Fruit fly (Drosophila melanogaster) whole organism, embryonic: ENCODE results near the gene pav.
A peak's percentile ranks its signal among the peaks of the same experiment; 100 is the strongest.

Experiments
- CG11696 ChIP-seq: fragments of 200-800 bp; sonication (Bioruptor generic); IDR thresholded peaks from 2 replicates; pipeline ENCODE4 v1.3.6; 2022; ENCODE audit warnings: missing biosample characterization, missing genetic modification characterization
- CG13424 ChIP-seq: fragments of 200-800 bp; sonication (Bioruptor generic); optimal IDR thresholded peaks from 2 replicates; lab custom pipeline; 2019; ENCODE audit warnings: missing biosample characterization, mild to moderate bottlenecking, missing genetic modification characterization, moderate library complexity
- CG14441 ChIP-seq: fragments of 200-800 bp; sonication (Bioruptor generic); IDR thresholded peaks from 2 replicates; pipeline ENCODE4 v1.3.6; 2022; ENCODE audit warnings: missing biosample characterization, missing genetic modification characterization
- CG17361 ChIP-seq: fragments of 200-800 bp; sonication (Bioruptor generic); IDR thresholded peaks from 3 replicates; pipeline ENCODE4 v1.3.6; 2022; ENCODE audit warnings: missing biosample characterization, missing genetic modification characterization
- CG17912 ChIP-seq: fragments of 200-800 bp; sonication (Bioruptor generic); optimal IDR thresholded peaks from 2 replicates; lab custom pipeline; 2018; ENCODE audit warnings: missing biosample characterization, mild to moderate bottlenecking, missing genetic modification characterization
- CG3163 ChIP-seq: fragments of 200-800 bp; sonication (Bioruptor generic); optimal IDR thresholded peaks from 3 replicates; lab custom pipeline; 2016; ENCODE audit warnings: missing biosample characterization, missing genetic modification characterization
- CG3407 ChIP-seq: fragments of 200-800 bp; sonication (Bioruptor generic); optimal IDR thresholded peaks from 2 replicates; lab custom pipeline; 2018; ENCODE audit warnings: missing biosample characterization, mild to moderate bottlenecking, missing genetic modification characterization
- CG4360 ChIP-seq: fragments of 200-800 bp; sonication (Bioruptor generic); IDR thresholded peaks from 2 replicates; pipeline ENCODE4 v1.3.6; 2022; ENCODE audit warnings: missing biosample characterization, missing genetic modification characterization
- CG6654 ChIP-seq: fragments of 200-800 bp; sonication (Bioruptor generic); optimal IDR thresholded peaks from 2 replicates; lab custom pipeline; 2017; ENCODE audit warnings: missing biosample characterization, mild to moderate bottlenecking, missing genetic modification characterization
- CG7357 ChIP-seq: fragments of 200-800 bp; sonication (Bioruptor generic); IDR thresholded peaks from 3 replicates; pipeline ENCODE4 v1.3.6; 2022; ENCODE audit warnings: missing biosample characterization, missing genetic modification characterization
- CG7556 ChIP-seq: fragments of 200-800 bp; sonication (Bioruptor generic); optimal IDR thresholded peaks from 2 replicates; lab custom pipeline; 2017; ENCODE audit warnings: missing biosample characterization, mild to moderate bottlenecking, missing genetic modification characterization
- CG8281 ChIP-seq: fragments of 200-800 bp; sonication (Bioruptor generic); optimal IDR thresholded peaks from 2 replicates; lab custom pipeline; 2018; ENCODE audit warnings: missing biosample characterization, mild to moderate bottlenecking, missing genetic modification characterization, moderate library complexity
- CG8478 ChIP-seq: fragments of >200 bp; optimal IDR thresholded peaks from 2 replicates; lab custom pipeline; 2018
- CG9932 ChIP-seq: fragments of 200-800 bp; sonication (Bioruptor generic); IDR thresholded peaks from 2 replicates; pipeline ENCODE4 v1.3.6; 2022; ENCODE audit warnings: missing biosample characterization, missing genetic modification characterization
- CkIIα-i1 ChIP-seq: fragments of 200-800 bp; sonication (Bioruptor generic); IDR thresholded peaks from 2 replicates; pipeline ENCODE4 v1.3.6; 2022; ENCODE audit warnings: missing biosample characterization, missing genetic modification characterization
- D19B ChIP-seq: fragments of 200-800 bp; sonication (Bioruptor generic); optimal IDR thresholded peaks from 2 replicates; lab custom pipeline; 2017; ENCODE audit warnings: missing biosample characterization, mild to moderate bottlenecking, missing genetic modification characterization
- Dip3 ChIP-seq: fragments of 200-800 bp; sonication (Bioruptor generic); optimal IDR thresholded peaks from 3 replicates; lab custom pipeline; 2016; ENCODE audit warnings: missing biosample characterization, missing genetic modification characterization
- E2f1 ChIP-seq: fragments of 200-800 bp; sonication (Bioruptor generic); IDR thresholded peaks from 2 replicates; pipeline ENCODE4 v1.3.6; 2022; ENCODE audit warnings: missing biosample characterization, missing genetic modification characterization
- Hmr ChIP-seq: fragments of 200-800 bp; sonication (Bioruptor generic); optimal IDR thresholded peaks from 3 replicates; lab custom pipeline; 2017; ENCODE audit warnings: mild to moderate bottlenecking, missing biosample characterization, missing genetic modification reagents, missing genetic modification characterization
- Kr ChIP-seq: fragments of 200-800 bp; sonication (Bioruptor generic); optimal IDR thresholded peaks from 2 replicates; lab custom pipeline; 2017; ENCODE audit warnings: missing biosample characterization, mild to moderate bottlenecking, missing genetic modification characterization
- Lpt ChIP-seq: fragments of >200 bp; optimal IDR thresholded peaks from 2 replicates; lab custom pipeline; 2018; ENCODE audit warnings: missing biosample characterization, missing genetic modification characterization
- Mad ChIP-seq: fragments of 200-800 bp; sonication (Bioruptor generic); optimal IDR thresholded peaks from 2 replicates; lab custom pipeline; 2016; ENCODE audit warnings: missing biosample characterization, missing genetic modification characterization
- NC2α ChIP-seq: fragments of 200-800 bp; sonication (Bioruptor generic); optimal IDR thresholded peaks from 2 replicates; lab custom pipeline; 2016; ENCODE audit warnings: missing biosample characterization, missing genetic modification characterization
- NC2β ChIP-seq: fragments of 200-800 bp; sonication (Bioruptor generic); optimal IDR thresholded peaks from 2 replicates; lab custom pipeline; 2016; ENCODE audit warnings: missing biosample characterization, missing genetic modification characterization
- NK7.1 ChIP-seq: fragments of 200-800 bp; sonication (Bioruptor generic); optimal IDR thresholded peaks from 3 replicates; lab custom pipeline; 2016; ENCODE audit warnings: missing biosample characterization, missing genetic modification characterization
- NfI ChIP-seq: fragments of 200-800 bp; sonication (Bioruptor generic); optimal IDR thresholded peaks from 3 replicates; lab custom pipeline; 2018; ENCODE audit warnings: missing biosample characterization, mild to moderate bottlenecking, missing genetic modification characterization, moderate library complexity
- Pdp1 ChIP-seq, 2 experiments: fragments of 200-800 bp; sonication (Bioruptor generic); optimal IDR thresholded peaks; 3 replicates each; lab custom pipeline; 2016; ENCODE audit warnings: missing biosample characterization in 2 of 2, missing genetic modification characterization in 2 of 2, mild to moderate bottlenecking in 1 of 2, moderate library complexity in 1 of 2
- Poxn ChIP-seq: fragments of 200-800 bp; sonication (Bioruptor generic); IDR thresholded peaks from 2 replicates; pipeline ENCODE4 v1.3.6; 2022; ENCODE audit warnings: missing biosample characterization, missing genetic modification characterization
- Ptx1 ChIP-seq: fragments of 200-800 bp; sonication (Bioruptor generic); IDR thresholded peaks from 2 replicates; pipeline ENCODE4 v1.3.6; 2022; ENCODE audit warnings: missing biosample characterization, missing genetic modification characterization
- Side ChIP-seq: fragments of 200-800 bp; sonication (Bioruptor generic); optimal IDR thresholded peaks from 2 replicates; lab custom pipeline; 2016; ENCODE audit warnings: missing biosample characterization, missing genetic modification characterization
- Sry-δ ChIP-seq: fragments of 200-800 bp; sonication (Bioruptor generic); optimal IDR thresholded peaks from 2 replicates; lab custom pipeline; 2016; ENCODE audit warnings: missing biosample characterization, missing genetic modification characterization
- Trl ChIP-seq, 3 experiments: fragments of >200 bp in 2 of 3; fragments of 200-800 bp in 1 of 3; sonication (Bioruptor generic) in 1 of 3; optimal IDR thresholded peaks; 2 replicates in 1 of 3; 3 replicates in 2 of 3; lab custom pipeline; 2016 to 2017; ENCODE audit warnings: missing biosample characterization in 1 of 3, missing genetic modification characterization in 1 of 3
- Xrp1 ChIP-seq: fragments of 200-800 bp; sonication (Bioruptor generic); IDR thresholded peaks from 2 replicates; pipeline ENCODE4 v1.3.6; 2022; ENCODE audit warnings: missing biosample characterization, missing genetic modification characterization
- ara ChIP-seq: fragments of 200-800 bp; sonication (Bioruptor generic); IDR thresholded peaks from 2 replicates; pipeline ENCODE4 v1.3.6; 2022; ENCODE audit warnings: missing biosample characterization, missing genetic modification characterization
- caup ChIP-seq: fragments of 200-800 bp; sonication (Bioruptor generic); optimal IDR thresholded peaks from 3 replicates; lab custom pipeline; 2017; ENCODE audit warnings: missing biosample characterization, mild to moderate bottlenecking, missing genetic modification characterization, moderate library complexity; ENCODE audit not compliant: severe bottlenecking
- crol ChIP-seq: fragments of 200-800 bp; sonication (Bioruptor generic); IDR thresholded peaks from 2 replicates; pipeline ENCODE4 v1.3.6; 2022; ENCODE audit warnings: missing biosample characterization, missing genetic modification characterization
- ftz-f1 ChIP-seq: fragments of 200-800 bp; sonication (Bioruptor generic); optimal IDR thresholded peaks from 2 replicates; lab custom pipeline; 2016; ENCODE audit warnings: missing biosample characterization, missing genetic modification characterization
- h ChIP-seq: fragments of >200 bp; optimal IDR thresholded peaks from 2 replicates; lab custom pipeline; 2017
- inv ChIP-seq: fragments of 200-800 bp; sonication (Bioruptor generic); IDR thresholded peaks from 2 replicates; pipeline ENCODE4 v1.3.6; 2022; ENCODE audit warnings: missing biosample characterization, missing genetic modification characterization; ENCODE audit not compliant: partially characterized antibody
- kah ChIP-seq: fragments of 200-800 bp; sonication (Bioruptor generic); optimal IDR thresholded peaks from 2 replicates; lab custom pipeline; 2018; ENCODE audit warnings: missing biosample characterization, mild to moderate bottlenecking, missing genetic modification characterization
- kay ChIP-seq: fragments of 200-800 bp; sonication (Bioruptor generic); optimal IDR thresholded peaks from 2 replicates; lab custom pipeline; 2016; ENCODE audit warnings: missing biosample characterization, missing genetic modification characterization
- mirr ChIP-seq: fragments of 200-800 bp; sonication (Bioruptor generic); optimal IDR thresholded peaks from 3 replicates; lab custom pipeline; 2018; ENCODE audit warnings: missing biosample characterization, mild to moderate bottlenecking, missing genetic modification characterization
- p53 ChIP-seq: fragments of 200-800 bp; sonication (Bioruptor generic); optimal IDR thresholded peaks from 2 replicates; lab custom pipeline; 2016; ENCODE audit warnings: missing biosample characterization, missing genetic modification characterization
- pfk ChIP-seq: fragments of 200-800 bp; sonication (Bioruptor generic); optimal IDR thresholded peaks from 2 replicates; lab custom pipeline; 2018; ENCODE audit warnings: missing biosample characterization, mild to moderate bottlenecking, missing genetic modification characterization, moderate library complexity
- sc ChIP-seq, 3 experiments: fragments of >200 bp in 2 of 3; fragments of 200-800 bp in 1 of 3; sonication (Bioruptor generic) in 1 of 3; optimal IDR thresholded peaks; 2 replicates in 2 of 3; 3 replicates in 1 of 3; lab custom pipeline; 2017; ENCODE audit warnings: mild to moderate bottlenecking in 1 of 3, missing biosample characterization in 1 of 3, missing genetic modification characterization in 1 of 3, missing genetic modification reagents in 1 of 3
- slou ChIP-seq: fragments of 200-800 bp; sonication (Bioruptor generic); optimal IDR thresholded peaks from 3 replicates; lab custom pipeline; 2016; ENCODE audit warnings: missing biosample characterization, missing genetic modification characterization
- sna ChIP-seq: fragments of 200-800 bp; sonication (Bioruptor generic); IDR thresholded peaks from 2 replicates; pipeline ENCODE4 v1.3.6; 2022; ENCODE audit warnings: missing biosample characterization, missing genetic modification characterization; ENCODE audit not compliant: partially characterized antibody
- so ChIP-seq: fragments of 200-800 bp; sonication (Bioruptor generic); IDR thresholded peaks from 3 replicates; pipeline ENCODE4 v1.3.6; 2022; ENCODE audit warnings: missing biosample characterization, missing genetic modification characterization
- sqz ChIP-seq: fragments of 200-800 bp; sonication (Bioruptor generic); optimal IDR thresholded peaks from 3 replicates; lab custom pipeline; 2018; ENCODE audit warnings: missing biosample characterization, mild to moderate bottlenecking, missing genetic modification characterization
- unc-4 ChIP-seq: fragments of 200-800 bp; sonication (Bioruptor generic); IDR thresholded peaks from 2 replicates; pipeline ENCODE4 v1.3.6; 2022; ENCODE audit warnings: missing biosample characterization, missing genetic modification characterization; ENCODE audit not compliant: partially characterized antibody

Gene pav

DNA sequence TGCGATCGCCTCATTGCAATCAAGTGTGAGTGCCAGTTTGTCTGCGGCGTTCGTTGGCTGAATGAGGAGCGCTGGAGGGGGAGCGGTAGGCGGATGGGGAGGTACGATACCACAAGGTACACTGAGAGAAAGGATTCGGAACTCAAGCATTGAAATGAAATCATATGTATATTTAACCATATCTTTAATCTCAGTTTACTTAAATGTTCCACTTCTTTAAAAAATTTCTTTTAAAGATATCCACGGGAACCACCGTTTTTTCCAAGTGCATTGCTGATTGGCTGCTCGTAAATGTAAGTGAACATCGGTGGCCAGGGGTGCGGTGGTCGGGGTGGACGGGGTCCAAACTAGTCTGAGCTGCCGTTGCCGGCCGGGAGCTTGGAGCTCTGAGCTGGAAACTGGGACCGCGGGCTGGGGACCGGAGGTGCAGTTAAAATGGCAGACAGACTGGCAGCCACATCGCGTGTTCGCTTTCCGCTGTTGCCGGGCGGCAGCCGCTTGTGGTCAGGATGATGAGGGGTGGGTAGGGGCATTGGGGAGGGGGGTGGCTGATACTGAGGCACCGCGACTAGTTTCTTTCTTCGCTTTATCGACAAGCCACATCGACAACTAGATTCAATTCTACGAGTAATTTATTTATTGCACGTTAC lies 14.2 kb upstream of the pav start (continued):
- TF ChIP-seq CG3163 (GFP tag; lab: Kevin White, UChicago), result peak; percentile 83
- TF ChIP-seq Hmr (GFP tag; lab: Kevin White, UChicago), result peak; percentile 90
- no peak for TF ChIP-seq inv (GFP tag; lab: Robert Waterston, UW)
- TF ChIP-seq CG9932 (GFP tag; lab: Robert Waterston, UW), result peak; percentile 67
- no peak for TF ChIP-seq Lpt (GFP tag; lab: Kevin White, UChicago)
- peak; percentile 98 for TF ChIP-seq Ptx1 (GFP tag; lab: Robert Waterston, UW)
- TF ChIP-seq D19B (GFP tag; lab: Kevin White, UChicago), result peak; percentile 43
- peak; percentile 92 for TF ChIP-seq sqz (GFP tag; lab: Kevin White, UChicago)
- peak; percentile 90 for TF ChIP-seq CG7357 (GFP tag; lab: Robert Waterston, UW)
- TF ChIP-seq Trl (optimal IDR thresholded peaks at IDR 0.05; lab: Kevin White, UChicago), result no peak
- peak; percentile 94 for TF ChIP-seq Trl (GFP tag; optimal IDR thresholded peaks at IDR 0.05; lab: Kevin White, UChicago)
- TF ChIP-seq ara (GFP tag; lab: Robert Waterston, UW), result peak; percentile 98
- TF ChIP-seq CG6654, result peak; percentile 88
- peak; percentile 94 for TF ChIP-seq Side (GFP tag; lab: Kevin White, UChicago)
- TF ChIP-seq CG17912, result peak; percentile 96
- peak; percentile 78 for TF ChIP-seq ftz-f1 (GFP tag; lab: Kevin White, UChicago)
- peak; percentile 97 for TF ChIP-seq so
- peak; percentile 96 for TF ChIP-seq CG7556 (GFP tag; lab: Kevin White, UChicago)
- peak; percentile 41; the same call in 1 of the 2 replicates for TF ChIP-seq Poxn (GFP tag; lab: Robert Waterston, UW)
- TF ChIP-seq CG8281 (tag; lab: Kevin White, UChicago), result peak; percentile 78
- TF ChIP-seq pfk (GFP tag; lab: Kevin White, UChicago), result peak; percentile 30
- no peak for TF ChIP-seq sc (optimal IDR thresholded peaks at IDR 0.05; lab: Kevin White, UChicago)
- TF ChIP-seq sc (GFP tag; optimal IDR thresholded peaks at IDR 0.05; lab: Kevin White, UChicago), result peak; percentile 95
- TF ChIP-seq CG3407 (GFP tag; lab: Kevin White, UChicago), result peak; percentile 96
- peak; percentile 43 for TF ChIP-seq mirr
- TF ChIP-seq CG8478 (lab: Kevin White, UChicago), result no peak
- TF ChIP-seq NC2α, result peak; percentile 94
- TF ChIP-seq CG11696, result peak; percentile 88
- peak; percentile 97 for TF ChIP-seq CG17361 (GFP tag; lab: Robert Waterston, UW)
- peak; percentile 87 for TF ChIP-seq kay
- no peak for TF ChIP-seq h
- TF ChIP-seq sna (GFP tag; lab: Robert Waterston, UW), result no peak
- peak; percentile 70 for TF ChIP-seq Dip3 (GFP tag; lab: Kevin White, UChicago)
- TF ChIP-seq Kr (GFP tag; lab: Kevin White, UChicago), result peak; percentile 39
- peak; percentile 90 for TF ChIP-seq caup
- peak; percentile 96 for TF ChIP-seq kah (GFP tag; lab: Kevin White, UChicago)
- peak; percentile 86 for TF ChIP-seq CG4360 (GFP tag; lab: Robert Waterston, UW)
- TF ChIP-seq p53 (GFP tag; lab: Kevin White, UChicago), result peak; percentile 83
- peak; percentile 94 for TF ChIP-seq NK7.1 (GFP tag; lab: Kevin White, UChicago)
- TF ChIP-seq unc-4, result no peak
- peak; percentile 98 for TF ChIP-seq Xrp1 (GFP tag; lab: Robert Waterston, UW)
- peak; percentile 93 for TF ChIP-seq NC2β (GFP tag; lab: Kevin White, UChicago)
- TF ChIP-seq slou (GFP tag; lab: Kevin White, UChicago), result peak; percentile 49
- TF ChIP-seq CG13424 (tag; lab: Kevin White, UChicago), result peak; percentile 98
- TF ChIP-seq Sry-δ (GFP tag; lab: Kevin White, UChicago), result peak; percentile 68
- TF ChIP-seq NfI, result peak; percentile 96
- TF ChIP-seq Mad (GFP tag; lab: Kevin White, UChicago), result peak; percentile 93
- TF ChIP-seq Pdp1 (GFP tag; optimal IDR thresholded peaks at IDR 0.05; lab: Kevin White, UChicago), result peak; percentile 94
- peak; percentile 96 for TF ChIP-seq E2f1 (GFP tag; lab: Robert Waterston, UW)
- peak; percentile 80; the same call in 1 of the 2 replicates for TF ChIP-seq CkIIα-i1
- TF ChIP-seq CG14441 (GFP tag; lab: Robert Waterston, UW), result peak; percentile 96
- TF ChIP-seq crol (GFP tag; lab: Robert Waterston, UW), result peak; percentile 97
